Fruit fly (Drosophila melanogaster) whole organism, pupa: ENCODE results near the gene ND-ACP.

ENCODE experiments used
- CG10348 ChIP-seq: fragments of 200-800 bp; sonication (Bioruptor generic); IDR thresholded peaks from 2 replicates; pipeline ENCODE4 v1.3.6; 2022; ENCODE audit warnings: missing biosample characterization, missing genetic modification characterization
- CG12605 ChIP-seq: fragments of 200-800 bp; sonication (Bioruptor generic); IDR thresholded peaks from 2 replicates; pipeline ENCODE4 v1.3.6; 2022; ENCODE audit warnings: missing biosample characterization, missing genetic modification characterization
- CG13204 ChIP-seq: fragments of 200-800 bp; sonication (Bioruptor generic); optimal IDR thresholded peaks from 2 replicates; lab custom pipeline; 2018; ENCODE audit warnings: missing biosample characterization, mild to moderate bottlenecking, missing genetic modification characterization, moderate library complexity
- CG14655 ChIP-seq: fragments of 200-800 bp; sonication (Bioruptor generic); optimal IDR thresholded peaks from 3 replicates; lab custom pipeline; 2017; ENCODE audit warnings: mild to moderate bottlenecking, missing biosample characterization, missing genetic modification reagents, missing genetic modification characterization
- CG15710 ChIP-seq: fragments of 200-800 bp; sonication (Bioruptor generic); optimal IDR thresholded peaks from 2 replicates; lab custom pipeline; 2018; ENCODE audit warnings: missing biosample characterization, mild to moderate bottlenecking, missing genetic modification characterization, moderate library complexity
- CG17806 ChIP-seq: fragments of 200-800 bp; sonication (Bioruptor generic); optimal IDR thresholded peaks from 2 replicates; lab custom pipeline; 2018; ENCODE audit warnings: missing biosample characterization, mild to moderate bottlenecking, missing genetic modification characterization, moderate library complexity
- CG32121 ChIP-seq: fragments of 200-800 bp; sonication (Bioruptor generic); IDR thresholded peaks from 2 replicates; pipeline ENCODE4 v1.3.6; 2022; ENCODE audit warnings: missing biosample characterization, missing genetic modification characterization
- CG34367 ChIP-seq: fragments of 200-800 bp; sonication (Bioruptor generic); optimal IDR thresholded peaks from 2 replicates; lab custom pipeline; 2018; ENCODE audit warnings: missing biosample characterization, mild to moderate bottlenecking, missing genetic modification characterization
- CG4496 ChIP-seq: fragments of 200-800 bp; sonication (Bioruptor generic); IDR thresholded peaks from 3 replicates; pipeline ENCODE4 v1.3.6; 2022; ENCODE audit warnings: missing biosample characterization, missing genetic modification characterization
- CG8159 ChIP-seq: fragments of 200-800 bp; sonication (Bioruptor generic); optimal IDR thresholded peaks from 3 replicates; lab custom pipeline; 2018; ENCODE audit warnings: missing biosample characterization, mild to moderate bottlenecking, missing genetic modification characterization, moderate library complexity
- CG8301 ChIP-seq: fragments of 200-800 bp; sonication (Bioruptor generic); optimal IDR thresholded peaks from 2 replicates; lab custom pipeline; 2018; ENCODE audit warnings: missing biosample characterization, mild to moderate bottlenecking, missing genetic modification characterization
- CG9948 ChIP-seq: fragments of 200-800 bp; sonication (Bioruptor generic); optimal IDR thresholded peaks from 2 replicates; lab custom pipeline; 2018; ENCODE audit warnings: missing biosample characterization, mild to moderate bottlenecking, missing genetic modification characterization, moderate library complexity
- D1 ChIP-seq: fragments of 200-800 bp; sonication (Bioruptor generic); optimal IDR thresholded peaks from 2 replicates; lab custom pipeline; 2018; ENCODE audit warnings: missing biosample characterization, mild to moderate bottlenecking, missing genetic modification characterization, moderate library complexity
- EcR ChIP-seq: fragments of 200-800 bp; sonication (Bioruptor generic); optimal IDR thresholded peaks from 3 replicates; lab custom pipeline; 2019; ENCODE audit warnings: missing biosample characterization, missing genetic modification characterization, mild to moderate bottlenecking, moderate library complexity, missing genetic modification reagents
- Ets98B ChIP-seq: fragments of 200-800 bp; sonication (Bioruptor generic); IDR thresholded peaks from 2 replicates; pipeline ENCODE4 v1.3.6; 2022; ENCODE audit warnings: missing biosample characterization, missing genetic modification characterization
- Pif1A ChIP-seq: fragments of 200-800 bp; sonication (Bioruptor generic); optimal IDR thresholded peaks from 3 replicates; lab custom pipeline; 2016; ENCODE audit warnings: missing biosample characterization, missing genetic modification characterization
- Pif1B ChIP-seq: fragments of 200-800 bp; sonication (Bioruptor generic); optimal IDR thresholded peaks from 3 replicates; lab custom pipeline; 2016; ENCODE audit warnings: missing biosample characterization, missing genetic modification characterization
- Snoo ChIP-seq: fragments of 200-800 bp; sonication (Bioruptor generic); optimal IDR thresholded peaks from 3 replicates; lab custom pipeline; 2017; ENCODE audit warnings: missing biosample characterization, mild to moderate bottlenecking, missing genetic modification characterization, inconsistent platforms
- fd96Ca ChIP-seq: fragments of 200-800 bp; sonication (Bioruptor generic); IDR thresholded peaks from 3 replicates; pipeline ENCODE4 v1.3.6; 2022; ENCODE audit warnings: missing biosample characterization, missing genetic modification characterization
- gl ChIP-seq: fragments of 200-800 bp; sonication (Bioruptor generic); optimal IDR thresholded peaks from 2 replicates; lab custom pipeline; 2018; ENCODE audit warnings: missing biosample characterization, mild to moderate bottlenecking, missing genetic modification characterization
- rn ChIP-seq: fragments of 200-800 bp; sonication (Bioruptor generic); IDR thresholded peaks from 2 replicates; pipeline ENCODE4 v1.3.6; 2022; ENCODE audit warnings: missing biosample characterization, missing genetic modification characterization

Gene ND-ACP

DNA sequence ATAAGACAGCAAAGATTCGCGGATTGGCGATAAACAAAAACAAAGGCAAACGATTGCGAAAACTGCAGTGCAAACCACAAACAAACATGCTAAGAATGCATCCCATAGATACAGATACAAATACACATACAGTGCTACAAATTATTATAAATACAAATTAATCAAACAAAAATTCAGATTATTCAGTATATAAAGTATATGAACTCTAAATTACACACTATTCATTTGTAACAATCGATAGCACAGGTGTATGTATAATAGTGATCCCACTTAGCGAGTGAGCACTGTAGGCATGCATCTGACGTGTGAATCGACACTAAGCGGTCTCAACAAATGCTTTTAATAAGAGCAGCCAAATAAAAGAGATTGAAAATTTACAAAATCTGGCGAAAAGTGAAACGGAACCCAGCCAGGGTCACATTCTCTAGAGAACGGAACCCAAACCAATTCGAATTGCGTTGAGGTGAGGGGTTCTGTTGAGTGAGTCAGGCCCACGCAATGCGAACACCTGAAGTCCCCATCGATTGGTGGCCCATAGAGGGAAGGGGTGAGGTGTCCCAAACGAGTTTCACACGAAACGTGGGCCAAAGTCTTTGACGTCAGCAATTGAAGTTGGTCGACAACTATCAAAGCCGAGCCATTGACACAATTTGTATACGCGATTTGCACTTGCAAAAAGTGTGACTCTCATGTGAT, 44.8 kb downstream of the ND-ACP start:
- TF ChIP-seq EcR, result no peak
- peak; percentile 77 for TF ChIP-seq fd96Ca
- TF ChIP-seq CG15710 (tag; lab: Kevin White, UChicago), result peak; percentile 49
- TF ChIP-seq gl (tag; lab: Kevin White, UChicago), result no peak
- peak; percentile 35 for TF ChIP-seq CG9948
- no peak for TF ChIP-seq Pif1B (GFP tag; lab: Kevin White, UChicago)
- peak; percentile 45 for TF ChIP-seq Snoo
- TF ChIP-seq D1 (tag; lab: Kevin White, UChicago), result no peak
- no peak for TF ChIP-seq CG17806 (tag; lab: Kevin White, UChicago)
- TF ChIP-seq CG34367 (tag; lab: Kevin White, UChicago), result peak; percentile 47
- TF ChIP-seq CG8159 (tag; lab: Kevin White, UChicago), result peak; percentile 34
- TF ChIP-seq Pif1A (GFP tag; lab: Kevin White, UChicago), result peak; percentile 55
- TF ChIP-seq CG4496 (GFP tag; lab: Robert Waterston, UW), result peak; percentile 85
- peak; percentile 44 for TF ChIP-seq CG8301 (tag; lab: Kevin White, UChicago)
- peak; percentile 16; the same call in 1 of the 2 replicates for TF ChIP-seq CG12605 (GFP tag; lab: Robert Waterston, UW)
- TF ChIP-seq rn (GFP tag; lab: Robert Waterston, UW), result 0 out of 2 replicates have a peak, but pooled peaks have one; percentile 44
- peak; percentile 86 for TF ChIP-seq CG32121 (GFP tag; lab: Robert Waterston, UW)
- TF ChIP-seq Ets98B (GFP tag; lab: Robert Waterston, UW), result peak; percentile 65
- TF ChIP-seq CG10348 (GFP tag; lab: Robert Waterston, UW), result peak; percentile 54; the same call in 1 of the 2 replicates
- no peak for TF ChIP-seq CG13204
- peak; percentile 34 for TF ChIP-seq CG14655 (GFP tag; lab: Kevin White, UChicago)

DNA sequence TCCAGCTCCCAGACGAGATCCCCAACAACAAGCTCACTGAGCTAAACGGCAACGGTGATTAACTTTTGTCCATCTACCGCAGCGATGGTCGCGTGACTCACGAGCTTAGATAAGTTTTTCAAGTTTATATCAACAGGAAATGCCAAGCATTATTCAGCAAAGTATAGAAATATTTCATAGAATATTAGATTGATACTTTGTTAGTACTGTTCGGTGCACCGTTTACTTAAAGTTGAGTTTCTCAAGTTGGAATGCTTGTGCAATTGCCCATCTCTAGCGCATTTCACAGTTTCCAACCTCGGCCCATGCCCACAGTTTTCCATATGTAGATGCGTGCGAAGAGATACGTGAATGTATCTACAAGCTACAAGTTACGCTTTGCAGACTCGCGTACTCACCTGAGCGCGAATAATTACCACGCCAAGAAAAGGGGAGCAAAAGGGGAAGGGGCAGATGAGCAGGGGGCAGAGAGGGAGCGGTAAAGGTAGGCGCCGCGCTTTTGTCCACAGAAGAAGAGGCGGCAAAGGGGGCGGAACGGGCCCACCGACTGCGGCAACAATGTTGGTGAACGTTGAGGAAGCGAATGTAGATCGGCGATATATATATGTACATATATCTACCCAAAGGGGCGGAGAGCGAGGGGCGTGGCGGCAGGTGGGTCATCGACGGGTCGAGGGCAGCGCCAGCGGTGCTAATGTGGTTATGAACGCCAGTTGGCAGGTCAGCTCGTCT, 46.4 kb downstream of the ND-ACP start:
- TF ChIP-seq CG8159 (tag; lab: Kevin White, UChicago), result peak; percentile 69
- TF ChIP-seq CG9948, result peak; percentile 42
- no peak for TF ChIP-seq EcR
- peak; percentile 72 for TF ChIP-seq CG8301 (tag; lab: Kevin White, UChicago)
- peak; percentile 28 for TF ChIP-seq gl (tag; lab: Kevin White, UChicago)
- peak; percentile 82 for TF ChIP-seq CG14655 (GFP tag; lab: Kevin White, UChicago)
- peak; percentile 74 for TF ChIP-seq Pif1A (GFP tag; lab: Kevin White, UChicago)
- TF ChIP-seq CG15710 (tag; lab: Kevin White, UChicago), result peak; percentile 57
- no peak for TF ChIP-seq CG10348 (GFP tag; lab: Robert Waterston, UW)
- peak; percentile 46; the same call in 1 of the 2 replicates for TF ChIP-seq CG12605 (GFP tag; lab: Robert Waterston, UW)
- peak; percentile 84 for TF ChIP-seq fd96Ca
- peak; percentile 85 for TF ChIP-seq Ets98B (GFP tag; lab: Robert Waterston, UW)
- peak; percentile 70 for TF ChIP-seq CG17806 (tag; lab: Kevin White, UChicago)
- TF ChIP-seq Snoo, result no peak
- TF ChIP-seq CG13204, result peak; percentile 29
- TF ChIP-seq CG34367 (tag; lab: Kevin White, UChicago), result peak; percentile 57
- TF ChIP-seq CG32121 (GFP tag; lab: Robert Waterston, UW), result peak; percentile 80; the same call in 1 of the 2 replicates
- peak; percentile 61 for TF ChIP-seq Pif1B (GFP tag; lab: Kevin White, UChicago)
- TF ChIP-seq rn (GFP tag; lab: Robert Waterston, UW), result 0 out of 2 replicates have a peak, but pooled peaks have one; percentile 12
- peak; percentile 87 for TF ChIP-seq CG4496 (GFP tag; lab: Robert Waterston, UW)
- TF ChIP-seq D1 (tag; lab: Kevin White, UChicago), result no peak

DNA sequence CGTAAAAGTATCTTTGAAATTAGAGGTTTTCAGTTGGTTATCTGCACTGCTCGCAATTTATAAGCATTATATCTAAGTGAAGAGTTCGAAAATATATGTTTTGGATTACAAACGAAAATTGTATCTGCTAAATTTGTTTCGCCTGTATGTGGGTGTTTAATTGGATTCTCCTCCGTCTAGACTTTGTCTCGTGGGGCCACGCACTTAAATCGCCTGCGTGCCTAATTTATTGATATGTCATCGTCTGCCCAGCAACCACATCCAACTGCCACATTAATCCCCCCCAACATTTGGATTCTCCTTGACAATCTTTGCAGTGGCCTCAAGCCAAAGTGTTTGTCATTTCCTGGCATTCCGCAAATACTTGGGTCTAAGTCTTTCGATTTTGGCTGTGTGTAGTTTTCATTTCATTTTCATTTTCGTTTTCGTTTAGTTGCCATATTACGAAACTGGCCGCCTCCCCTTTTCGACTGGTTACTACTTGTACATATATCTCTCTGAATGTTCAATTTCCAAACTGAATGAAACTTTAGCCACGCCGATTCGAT, 48.4 kb downstream of the ND-ACP start:
- TF ChIP-seq gl (tag; lab: Kevin White, UChicago) (no peak), Pif1B (GFP tag; lab: Kevin White, UChicago) (no peak)

DNA sequence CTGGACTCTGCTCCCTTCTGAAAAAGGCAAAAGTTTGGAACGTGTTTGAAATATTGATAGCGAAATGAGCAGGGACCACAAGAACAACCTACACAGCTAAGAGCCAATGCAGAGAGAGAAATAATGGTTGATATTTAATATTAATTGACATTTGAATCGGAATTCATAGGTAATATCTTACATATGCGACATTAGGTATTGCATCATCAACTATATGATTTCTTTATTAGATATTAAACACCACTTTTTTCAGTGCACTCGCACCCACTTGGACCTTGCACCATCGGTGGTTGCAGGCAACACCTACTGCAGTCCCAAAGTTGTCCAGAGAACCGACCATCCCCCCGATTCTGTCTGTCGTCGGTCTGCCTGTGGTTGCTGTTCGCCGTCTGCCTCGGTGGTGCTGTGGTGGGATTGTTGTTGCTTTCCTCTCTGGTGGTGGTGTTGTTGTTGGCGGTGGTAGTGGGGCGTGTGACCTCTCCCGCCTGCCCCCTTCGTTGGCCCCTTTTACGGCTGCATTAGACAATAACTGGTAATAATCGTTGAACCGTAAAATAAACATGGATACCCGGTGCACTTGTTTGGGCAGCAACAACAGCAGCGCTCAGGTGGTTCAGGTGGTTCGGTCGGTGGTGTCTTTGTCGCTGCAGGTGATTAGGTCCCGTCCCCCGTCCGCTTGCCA, 49.3 kb downstream of the ND-ACP start:
- TF ChIP-seq CG4496 (GFP tag; lab: Robert Waterston, UW) (peak; percentile 95), CG8159 (tag; lab: Kevin White, UChicago) (peak; percentile 63), CG8301 (tag; lab: Kevin White, UChicago) (peak; percentile 88), CG13204 (peak; percentile 43), CG32121 (GFP tag; lab: Robert Waterston, UW) (peak; percentile 91), CG15710 (tag; lab: Kevin White, UChicago) (peak; percentile 71), CG12605 (GFP tag; lab: Robert Waterston, UW) (peak; percentile 92), Pif1B (GFP tag; lab: Kevin White, UChicago) (peak; percentile 79), Ets98B (GFP tag; lab: Robert Waterston, UW) (peak; percentile 93), gl (tag; lab: Kevin White, UChicago) (peak; percentile 59), CG10348 (GFP tag; lab: Robert Waterston, UW) (no peak), D1 (tag; lab: Kevin White, UChicago) (no peak), CG17806 (tag; lab: Kevin White, UChicago) (peak; percentile 69), CG9948 (peak; percentile 68), Snoo (peak; percentile 69), rn (GFP tag; lab: Robert Waterston, UW) (peak; percentile 82), CG14655 (GFP tag; lab: Kevin White, UChicago) (peak; percentile 91), CG34367 (tag; lab: Kevin White, UChicago) (peak; percentile 67), Pif1A (GFP tag; lab: Kevin White, UChicago) (peak; percentile 84), EcR (no peak), fd96Ca (peak; percentile 89)
